Fruit fly (Drosophila melanogaster) whole organism, pupa: ENCODE data around the gene DPCoAC.

Experiments
- CG10348 ChIP-seq: fragments of 200-800 bp; sonication (Bioruptor generic); IDR thresholded peaks from 2 replicates; pipeline ENCODE4 v1.3.6; 2022; ENCODE audit warnings: missing biosample characterization, missing genetic modification characterization
- CG12605 ChIP-seq: fragments of 200-800 bp; sonication (Bioruptor generic); IDR thresholded peaks from 2 replicates; pipeline ENCODE4 v1.3.6; 2022; ENCODE audit warnings: missing biosample characterization, missing genetic modification characterization
- CG13204 ChIP-seq: fragments of 200-800 bp; sonication (Bioruptor generic); optimal IDR thresholded peaks from 2 replicates; lab custom pipeline; 2018; ENCODE audit warnings: missing biosample characterization, mild to moderate bottlenecking, missing genetic modification characterization, moderate library complexity
- CG14655 ChIP-seq: fragments of 200-800 bp; sonication (Bioruptor generic); optimal IDR thresholded peaks from 3 replicates; lab custom pipeline; 2017; ENCODE audit warnings: mild to moderate bottlenecking, missing biosample characterization, missing genetic modification reagents, missing genetic modification characterization
- CG15710 ChIP-seq: fragments of 200-800 bp; sonication (Bioruptor generic); optimal IDR thresholded peaks from 2 replicates; lab custom pipeline; 2018; ENCODE audit warnings: missing biosample characterization, mild to moderate bottlenecking, missing genetic modification characterization, moderate library complexity
- CG17806 ChIP-seq: fragments of 200-800 bp; sonication (Bioruptor generic); optimal IDR thresholded peaks from 2 replicates; lab custom pipeline; 2018; ENCODE audit warnings: missing biosample characterization, mild to moderate bottlenecking, missing genetic modification characterization, moderate library complexity
- CG32121 ChIP-seq: fragments of 200-800 bp; sonication (Bioruptor generic); IDR thresholded peaks from 2 replicates; pipeline ENCODE4 v1.3.6; 2022; ENCODE audit warnings: missing biosample characterization, missing genetic modification characterization
- CG34367 ChIP-seq: fragments of 200-800 bp; sonication (Bioruptor generic); optimal IDR thresholded peaks from 2 replicates; lab custom pipeline; 2018; ENCODE audit warnings: missing biosample characterization, mild to moderate bottlenecking, missing genetic modification characterization
- CG4496 ChIP-seq: fragments of 200-800 bp; sonication (Bioruptor generic); IDR thresholded peaks from 3 replicates; pipeline ENCODE4 v1.3.6; 2022; ENCODE audit warnings: missing biosample characterization, missing genetic modification characterization
- CG8159 ChIP-seq: fragments of 200-800 bp; sonication (Bioruptor generic); optimal IDR thresholded peaks from 3 replicates; lab custom pipeline; 2018; ENCODE audit warnings: missing biosample characterization, mild to moderate bottlenecking, missing genetic modification characterization, moderate library complexity
- CG8301 ChIP-seq: fragments of 200-800 bp; sonication (Bioruptor generic); optimal IDR thresholded peaks from 2 replicates; lab custom pipeline; 2018; ENCODE audit warnings: missing biosample characterization, mild to moderate bottlenecking, missing genetic modification characterization
- CG9948 ChIP-seq: fragments of 200-800 bp; sonication (Bioruptor generic); optimal IDR thresholded peaks from 2 replicates; lab custom pipeline; 2018; ENCODE audit warnings: missing biosample characterization, mild to moderate bottlenecking, missing genetic modification characterization, moderate library complexity
- D1 ChIP-seq: fragments of 200-800 bp; sonication (Bioruptor generic); optimal IDR thresholded peaks from 2 replicates; lab custom pipeline; 2018; ENCODE audit warnings: missing biosample characterization, mild to moderate bottlenecking, missing genetic modification characterization, moderate library complexity
- EcR ChIP-seq: fragments of 200-800 bp; sonication (Bioruptor generic); optimal IDR thresholded peaks from 3 replicates; lab custom pipeline; 2019; ENCODE audit warnings: missing biosample characterization, missing genetic modification characterization, mild to moderate bottlenecking, moderate library complexity, missing genetic modification reagents
- Ets98B ChIP-seq: fragments of 200-800 bp; sonication (Bioruptor generic); IDR thresholded peaks from 2 replicates; pipeline ENCODE4 v1.3.6; 2022; ENCODE audit warnings: missing biosample characterization, missing genetic modification characterization
- Pif1A ChIP-seq: fragments of 200-800 bp; sonication (Bioruptor generic); optimal IDR thresholded peaks from 3 replicates; lab custom pipeline; 2016; ENCODE audit warnings: missing biosample characterization, missing genetic modification characterization
- Pif1B ChIP-seq: fragments of 200-800 bp; sonication (Bioruptor generic); optimal IDR thresholded peaks from 3 replicates; lab custom pipeline; 2016; ENCODE audit warnings: missing biosample characterization, missing genetic modification characterization
- Snoo ChIP-seq: fragments of 200-800 bp; sonication (Bioruptor generic); optimal IDR thresholded peaks from 3 replicates; lab custom pipeline; 2017; ENCODE audit warnings: missing biosample characterization, mild to moderate bottlenecking, missing genetic modification characterization, inconsistent platforms
- fd96Ca ChIP-seq: fragments of 200-800 bp; sonication (Bioruptor generic); IDR thresholded peaks from 3 replicates; pipeline ENCODE4 v1.3.6; 2022; ENCODE audit warnings: missing biosample characterization, missing genetic modification characterization
- gl ChIP-seq: fragments of 200-800 bp; sonication (Bioruptor generic); optimal IDR thresholded peaks from 2 replicates; lab custom pipeline; 2018; ENCODE audit warnings: missing biosample characterization, mild to moderate bottlenecking, missing genetic modification characterization
- rn ChIP-seq: fragments of 200-800 bp; sonication (Bioruptor generic); IDR thresholded peaks from 2 replicates; pipeline ENCODE4 v1.3.6; 2022; ENCODE audit warnings: missing biosample characterization, missing genetic modification characterization

The DPCoAC gene

dm6 chr3R:20554300-20554699 is 3.2 kb downstream of the DPCoAC start, which contains the start of gene att-ORFB:
TSS of gene att-ORFB (minus strand) at chr3R:20554400.
- TF ChIP-seq CG8301 (tag; lab: Kevin White, UChicago) (no peak), Pif1B (GFP tag; lab: Kevin White, UChicago) (no peak), gl (tag; lab: Kevin White, UChicago) (no peak), CG15710 (no peak), CG32121 (GFP tag; lab: Robert Waterston, UW) (no peak), CG34367 (tag; lab: Kevin White, UChicago) (no peak), CG13204 (no peak), CG12605 (GFP tag; lab: Robert Waterston, UW) (no peak), CG9948 (tag; lab: Kevin White, UChicago) (no peak), Snoo (tag; lab: Kevin White, UChicago) (no peak), rn (GFP tag; lab: Robert Waterston, UW) (no peak), D1 (no peak), EcR (GFP tag; lab: Kevin White, UChicago) (no peak), CG17806 (tag; lab: Kevin White, UChicago) (no peak), CG10348 (no peak)

- TF ChIP-seq CG14655 (no peak), CG8159 (tag; lab: Kevin White, UChicago) (no peak), CG4496 (GFP tag; lab: Robert Waterston, UW) (no peak), Pif1A (GFP tag; lab: Kevin White, UChicago) (no peak), CG34367 (tag; lab: Kevin White, UChicago) (no peak), CG12605 (GFP tag; lab: Robert Waterston, UW) (no peak), CG13204 (no peak), rn (GFP tag; lab: Robert Waterston, UW) (no peak), CG8301 (tag; lab: Kevin White, UChicago) (no peak)
Observed at dm6 chr3R:20552093-20552492, 5.4 kb downstream of the DPCoAC start, which contains the start of gene Stat92E. TSS of gene Stat92E (minus strand) at chr3R:20552311.

- no peak for TF ChIP-seq gl (tag; lab: Kevin White, UChicago)
- peak; percentile 37; the same call in 1 of the 2 replicates for TF ChIP-seq CG12605 (GFP tag; lab: Robert Waterston, UW)
Observed at dm6 chr3R:20551487-20552079, 5.9 kb downstream of the DPCoAC start.

dm6 chr3R:20550632-20551486 is 6.6 kb downstream of the DPCoAC start:
- TF ChIP-seq CG14655: peak; percentile 28
- TF ChIP-seq Ets98B: peak; percentile 55
- TF ChIP-seq CG8301 (tag; lab: Kevin White, UChicago): peak; percentile 33
- TF ChIP-seq Snoo (tag; lab: Kevin White, UChicago): peak; percentile 27
- peak; percentile 72 for TF ChIP-seq CG32121 (GFP tag; lab: Robert Waterston, UW)
- peak; percentile 38 for TF ChIP-seq Pif1A (GFP tag; lab: Kevin White, UChicago)
- TF ChIP-seq Pif1B (GFP tag; lab: Kevin White, UChicago): peak; percentile 64
- TF ChIP-seq rn (GFP tag; lab: Robert Waterston, UW): no peak
- TF ChIP-seq CG10348: no peak
- peak; percentile 69 for TF ChIP-seq CG12605 (GFP tag; lab: Robert Waterston, UW)
- TF ChIP-seq CG9948 (tag; lab: Kevin White, UChicago): no peak
- TF ChIP-seq CG8159 (tag; lab: Kevin White, UChicago): no peak
- TF ChIP-seq D1: no peak
- peak; percentile 6 for TF ChIP-seq CG17806 (tag; lab: Kevin White, UChicago)
- peak; percentile 73; the same call in 2 of the 3 replicates for TF ChIP-seq CG4496 (GFP tag; lab: Robert Waterston, UW)
- TF ChIP-seq gl (tag; lab: Kevin White, UChicago): peak; percentile 59
- peak; percentile 13 for TF ChIP-seq CG15710
- TF ChIP-seq EcR (GFP tag; lab: Kevin White, UChicago): no peak
- peak; percentile 60 for TF ChIP-seq CG13204
- TF ChIP-seq fd96Ca: peak; percentile 63; the same call in 2 of the 3 replicates
- TF ChIP-seq CG34367 (tag; lab: Kevin White, UChicago): peak; percentile 14

dm6 chr3R:20549855-20550603 is 7.4 kb downstream of the DPCoAC start:
- TF ChIP-seq CG8301 (tag; lab: Kevin White, UChicago): peak; percentile 79
- peak; percentile 86 for TF ChIP-seq Snoo (tag; lab: Kevin White, UChicago)
- peak; percentile 85 for TF ChIP-seq CG32121 (GFP tag; lab: Robert Waterston, UW)
- peak; percentile 91 for TF ChIP-seq CG15710
- TF ChIP-seq Pif1A (GFP tag; lab: Kevin White, UChicago): peak; percentile 85
- TF ChIP-seq CG17806 (tag; lab: Kevin White, UChicago): peak; percentile 87
- peak; percentile 61 for TF ChIP-seq gl (tag; lab: Kevin White, UChicago)
- TF ChIP-seq Pif1B (GFP tag; lab: Kevin White, UChicago): peak; percentile 86
- peak; percentile 88 for TF ChIP-seq CG9948 (tag; lab: Kevin White, UChicago)
- TF ChIP-seq Ets98B: peak; percentile 74; the same call in 1 of the 2 replicates
- TF ChIP-seq CG14655: peak; percentile 90
- peak; percentile 91 for TF ChIP-seq CG4496 (GFP tag; lab: Robert Waterston, UW)
- TF ChIP-seq CG8159 (tag; lab: Kevin White, UChicago): peak; percentile 93
- peak; percentile 87 for TF ChIP-seq fd96Ca
- TF ChIP-seq EcR (GFP tag; lab: Kevin White, UChicago): peak; percentile 76
- TF ChIP-seq CG12605 (GFP tag; lab: Robert Waterston, UW): peak; percentile 73
- TF ChIP-seq CG10348: no peak
- TF ChIP-seq rn (GFP tag; lab: Robert Waterston, UW): peak; percentile 45; the same call in 1 of the 2 replicates
- TF ChIP-seq CG34367 (tag; lab: Kevin White, UChicago): peak; percentile 79
- TF ChIP-seq D1: no peak
- TF ChIP-seq CG13204: peak; percentile 60
